Worm (Caenorhabditis elegans): ENCODE measurements around the gene C16C8.14.
A peak's percentile ranks its signal among the peaks of the same experiment; 100 is the strongest.

Gene C16C8.14

ce11 chrII:3429400-3429799, 20.2 kb upstream of the C16C8.14 start, which contains the start of gene C16C8.18:
TSS of gene C16C8.18 (plus strand) at chrII:3429700.
- TF ChIP-seq dve-1 (tag; optimal IDR thresholded peaks at IDR 0.05) (no peak), fax-1 (tag; optimal IDR thresholded peaks at IDR 0.05) (no peak), ceh-14 (tag; optimal IDR thresholded peaks at IDR 0.05) (no peak), ceh-30 (tag; optimal IDR thresholded peaks at IDR 0.05) (no peak), ttx-3 (tag; optimal IDR thresholded peaks at IDR 0.05) (no peak), sox-2 (GFP tag; IDR thresholded peaks at IDR 0.05) (no peak), che-1 (tag; optimal IDR thresholded peaks at IDR 0.05) (no peak), eyg-1 (tag; optimal IDR thresholded peaks at IDR 0.05) (no peak), ceh-34 (tag; optimal IDR thresholded peaks at IDR 0.05) (no peak), Y22D7AL.16 (tag; optimal IDR thresholded peaks at IDR 0.05) (no peak), odd-2 (tag; optimal IDR thresholded peaks at IDR 0.05) (no peak), ceh-18 (tag; optimal IDR thresholded peaks at IDR 0.05) (no peak)

ce11 chrII:3434893-3435503, 14.6 kb upstream of the C16C8.14 start:
- TF ChIP-seq ceh-9 (tag; optimal IDR thresholded peaks at IDR 0.05) = no peak

- no peak for TF ChIP-seq ceh-14 (tag; optimal IDR thresholded peaks at IDR 0.05)
- no peak for TF ChIP-seq pag-3 (tag; optimal IDR thresholded peaks at IDR 0.05; ENCODE audit: borderline replicate concordance)
- no peak for TF ChIP-seq nfya-1 (tag; optimal IDR thresholded peaks at IDR 0.05)
- TF ChIP-seq rnt-1 (tag; optimal IDR thresholded peaks at IDR 0.05) = no peak
- no peak for TF ChIP-seq unc-55 (GFP tag; optimal IDR thresholded peaks at IDR 0.05)
- no peak for TF ChIP-seq unc-3 (GFP tag; conservative IDR thresholded peaks at IDR 0.05)
- TF ChIP-seq unc-3 (tag; optimal IDR thresholded peaks at IDR 0.05) = no peak
- no peak for TF ChIP-seq ceh-31 (tag; optimal IDR thresholded peaks at IDR 0.05)
- TF ChIP-seq tbx-2 (tag; optimal IDR thresholded peaks at IDR 0.05) = no peak
Observed at ce11 chrII:3436412-3436811, 13.2 kb upstream of the C16C8.14 start, which contains the start of gene skpo-2. TSS of gene skpo-2 (minus strand) at chrII:3436512.

ce11 chrII:3437393-3437792, 12.2 kb upstream of the C16C8.14 start:
- no peak for TF ChIP-seq Y22D7AL.16 (tag; optimal IDR thresholded peaks at IDR 0.05)
- no peak for TF ChIP-seq ceh-31 (tag; optimal IDR thresholded peaks at IDR 0.05)
- TF ChIP-seq ttx-3 (tag; optimal IDR thresholded peaks at IDR 0.05) = no peak
- TF ChIP-seq ceh-24 (tag; optimal IDR thresholded peaks at IDR 0.05) = no peak
- no peak for TF ChIP-seq tbx-7 (tag; optimal IDR thresholded peaks at IDR 0.05)
- no peak for TF ChIP-seq ztf-16 (tag; optimal IDR thresholded peaks at IDR 0.05)
- TF ChIP-seq ceh-6 (GFP tag; optimal IDR thresholded peaks at IDR 0.05) = no peak

- TF ChIP-seq syd-9 (tag; optimal IDR thresholded peaks at IDR 0.05) = no peak
- no peak for TF ChIP-seq ceh-34 (tag; optimal IDR thresholded peaks at IDR 0.05)
Observed at ce11 chrII:3438280-3438679, 11.3 kb upstream of the C16C8.14 start.

- TF ChIP-seq pqm-1 (tag; optimal IDR thresholded peaks at IDR 0.05) = no peak
- TF ChIP-seq tbx-7 (tag; optimal IDR thresholded peaks at IDR 0.05) = no peak
- peak; percentile 26 for TF ChIP-seq T23F11.4 (GFP tag; optimal IDR thresholded peaks at IDR 0.05)
- TF ChIP-seq sox-4 (tag; optimal IDR thresholded peaks at IDR 0.05) = peak; percentile 62
- TF ChIP-seq ets-4 (tag; optimal IDR thresholded peaks at IDR 0.05) = no peak
- peak; percentile 31 for TF ChIP-seq dmd-4 (tag; optimal IDR thresholded peaks at IDR 0.05; ENCODE audit: borderline replicate concordance)
- TF ChIP-seq C38D4.7 (GFP tag; optimal IDR thresholded peaks at IDR 0.05) = peak; percentile 57
- peak; percentile 63 for TF ChIP-seq che-1 (tag; optimal IDR thresholded peaks at IDR 0.05)
- peak; percentile 29 for TF ChIP-seq pat-9 (tag; optimal IDR thresholded peaks at IDR 0.05)
- peak; percentile 64 for TF ChIP-seq ceh-6 (GFP tag; optimal IDR thresholded peaks at IDR 0.05)
- peak; percentile 47 for TF ChIP-seq ceh-14 (tag; optimal IDR thresholded peaks at IDR 0.05)
- peak; percentile 12 for TF ChIP-seq C08G9.2 (tag; optimal IDR thresholded peaks at IDR 0.05)
- TF ChIP-seq sdc-2 (tag; optimal IDR thresholded peaks at IDR 0.05) = peak; percentile 44
- no peak for TF ChIP-seq lim-6 (tag; optimal IDR thresholded peaks at IDR 0.05)
- 0 out of 2 replicates have a peak, but pooled peaks have one; percentile 51 for TF ChIP-seq ceh-45 (GFP tag; IDR thresholded peaks at IDR 0.05)
- peak; percentile 16 for TF ChIP-seq ceh-19 (GFP tag; optimal IDR thresholded peaks at IDR 0.05)
- TF ChIP-seq madf-2 (tag; optimal IDR thresholded peaks at IDR 0.05) = peak; percentile 19
- TF ChIP-seq ceh-22 (tag; optimal IDR thresholded peaks at IDR 0.05) = no peak
- TF ChIP-seq Y22D7AL.16 (tag; optimal IDR thresholded peaks at IDR 0.05) = peak; percentile 42
- peak; percentile 30 for TF ChIP-seq dve-1 (tag; optimal IDR thresholded peaks at IDR 0.05)
- TF ChIP-seq hlh-6 (tag; optimal IDR thresholded peaks at IDR 0.05) = peak; percentile 63
- peak; percentile 56; the same call in 1 of the 2 replicates for TF ChIP-seq unc-3 (GFP tag; conservative IDR thresholded peaks at IDR 0.05)
- TF ChIP-seq unc-3 (tag; optimal IDR thresholded peaks at IDR 0.05) = no peak
Observed at ce11 chrII:3439244-3439698, 10.3 kb upstream of the C16C8.14 start.
